Fruit fly (Drosophila melanogaster) whole organism, prepupa: ENCODE results near the gene CG15717.

Experiments
- CG10631 ChIP-seq: fragments of 200-800 bp; sonication (Bioruptor generic); optimal IDR thresholded peaks from 2 replicates; lab custom pipeline; 2016; ENCODE audit warnings: missing biosample characterization, missing genetic modification characterization
- CG3032 ChIP-seq: fragments of 200-800 bp; optimal IDR thresholded peaks from 2 replicates; lab custom pipeline; 2019; ENCODE audit warnings: missing biosample characterization, mild to moderate bottlenecking, missing genetic modification characterization, moderate library complexity
- CG4318 ChIP-seq: fragments of 200-800 bp; sonication (Bioruptor generic); optimal IDR thresholded peaks from 3 replicates; lab custom pipeline; 2017; ENCODE audit warnings: missing biosample characterization, mild to moderate bottlenecking, missing genetic modification characterization
- CG6276 ChIP-seq: fragments of 200-800 bp; sonication (Bioruptor generic); optimal IDR thresholded peaks from 2 replicates; lab custom pipeline; 2017; ENCODE audit warnings: missing biosample characterization, mild to moderate bottlenecking, missing genetic modification characterization
- CG6792 ChIP-seq: fragments of 200-800 bp; sonication (Bioruptor generic); optimal IDR thresholded peaks from 3 replicates; lab custom pipeline; 2016; ENCODE audit warnings: missing biosample characterization, missing genetic modification characterization
- CG6854 ChIP-seq: fragments of 200-800 bp; sonication (Bioruptor generic); optimal IDR thresholded peaks from 2 replicates; lab custom pipeline; 2017; ENCODE audit warnings: missing biosample characterization, mild to moderate bottlenecking, missing genetic modification characterization
- CG8319 ChIP-seq: fragments of 200-800 bp; sonication (Bioruptor generic); optimal IDR thresholded peaks from 3 replicates; lab custom pipeline; 2016; ENCODE audit warnings: missing biosample characterization, missing genetic modification characterization
- Ets96B ChIP-seq: fragments of 200-800 bp; optimal IDR thresholded peaks from 2 replicates; lab custom pipeline; 2019; ENCODE audit warnings: missing biosample characterization, mild to moderate bottlenecking, missing genetic modification characterization, moderate library complexity
- OdsH ChIP-seq: fragments of 200-800 bp; sonication (Bioruptor generic); optimal IDR thresholded peaks from 3 replicates; lab custom pipeline; 2016; ENCODE audit warnings: missing biosample characterization, missing genetic modification characterization
- esn ChIP-seq: fragments of 200-800 bp; sonication (Bioruptor generic); optimal IDR thresholded peaks from 2 replicates; lab custom pipeline; 2016; ENCODE audit warnings: missing biosample characterization, mild to moderate bottlenecking, missing genetic modification characterization, moderate library complexity
- fd59A ChIP-seq: fragments of 200-800 bp; sonication (Bioruptor generic); optimal IDR thresholded peaks from 2 replicates; lab custom pipeline; 2017; ENCODE audit warnings: missing biosample characterization, mild to moderate bottlenecking, missing genetic modification characterization, missing genetic modification reagents
- lz ChIP-seq: fragments of 200-800 bp; sonication (Bioruptor generic); optimal IDR thresholded peaks from 3 replicates; lab custom pipeline; 2016; ENCODE audit warnings: missing biosample characterization, missing genetic modification characterization

DNA sequence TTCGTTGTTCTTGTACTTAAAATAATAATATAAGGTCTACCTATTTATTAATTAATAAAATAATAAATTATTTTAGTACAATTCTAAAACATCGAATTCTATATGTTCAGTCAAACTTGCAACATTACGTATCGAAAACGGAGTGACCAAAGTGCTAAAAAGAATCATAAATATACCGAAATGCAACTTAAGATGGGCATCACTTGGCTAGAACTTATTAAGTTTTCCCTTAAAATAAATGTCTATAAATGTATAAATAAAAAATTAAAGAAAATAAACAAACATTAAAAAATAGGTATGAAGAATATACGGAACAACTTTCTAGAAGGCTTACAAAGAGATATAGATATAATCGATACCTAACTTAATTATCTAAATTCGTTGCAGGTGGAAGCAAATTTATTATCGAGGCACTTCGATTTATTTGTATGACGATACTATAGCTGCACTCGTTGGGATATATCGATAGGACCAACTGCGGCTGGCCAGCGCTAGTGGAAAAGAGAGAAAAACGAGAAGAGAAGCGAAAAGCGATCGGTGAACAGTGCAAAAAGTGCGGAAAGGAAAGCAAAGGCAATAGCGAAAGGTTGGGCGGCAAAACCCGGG lies 38.0 kb upstream of the CG15717 start, which contains the start of gene lic:
- TF ChIP-seq esn (GFP tag; lab: Kevin White, UChicago) (no peak), fd59A (GFP tag; lab: Kevin White, UChicago) (no peak), CG6854 (no peak), OdsH (GFP tag; lab: Kevin White, UChicago) (no peak), CG6792 (no peak), CG10631 (GFP tag; lab: Kevin White, UChicago) (no peak), CG4318 (GFP tag; lab: Kevin White, UChicago) (no peak), CG8319 (no peak), lz (GFP tag; lab: Kevin White, UChicago) (no peak), CG6276 (no peak), Ets96B (no peak), CG3032 (tag; lab: Kevin White, UChicago) (no peak)
